Fruit fly (Drosophila melanogaster) whole organism, embryonic: ENCODE results near the gene Atx2.

Experiments
- B-H1 ChIP-seq: fragments of 200-800 bp; sonication (Bioruptor generic); IDR thresholded peaks from 3 replicates; pipeline ENCODE4 v1.3.6; 2022; ENCODE audit warnings: missing biosample characterization, missing genetic modification characterization
- CG10321 ChIP-seq: fragments of 200-800 bp; sonication (Bioruptor generic); IDR thresholded peaks from 2 replicates; pipeline ENCODE4 v1.3.6; 2022; ENCODE audit warnings: missing biosample characterization, missing genetic modification characterization
- CG11093 ChIP-seq: fragments of 200-800 bp; sonication (Bioruptor generic); IDR thresholded peaks from 3 replicates; pipeline ENCODE4 v1.3.6; 2022; ENCODE audit warnings: missing biosample characterization, missing genetic modification characterization
- CG14014 ChIP-seq: fragments of 200-800 bp; sonication (Bioruptor generic); IDR thresholded peaks from 2 replicates; pipeline ENCODE4 v1.3.6; 2022; ENCODE audit warnings: missing biosample characterization, missing genetic modification characterization
- CG16863 ChIP-seq: fragments of 200-800 bp; sonication (Bioruptor generic); optimal IDR thresholded peaks from 3 replicates; lab custom pipeline; 2016; ENCODE audit warnings: missing biosample characterization, missing genetic modification characterization
- CG17361 ChIP-seq: fragments of 200-800 bp; sonication (Bioruptor generic); IDR thresholded peaks from 3 replicates; pipeline ENCODE4 v1.3.6; 2022; ENCODE audit warnings: missing biosample characterization, missing genetic modification characterization
- CG1832 ChIP-seq: fragments of 200-800 bp; sonication (Bioruptor generic); optimal IDR thresholded peaks from 2 replicates; lab custom pipeline; 2017; ENCODE audit warnings: missing biosample characterization, mild to moderate bottlenecking, missing genetic modification characterization, inconsistent platforms
- CG30431 ChIP-seq: fragments of 200-800 bp; sonication (Bioruptor generic); optimal IDR thresholded peaks from 2 replicates; lab custom pipeline; 2017; ENCODE audit warnings: missing biosample characterization, missing genetic modification characterization
- CG4360 ChIP-seq: fragments of 200-800 bp; sonication (Bioruptor generic); IDR thresholded peaks from 2 replicates; pipeline ENCODE4 v1.3.6; 2022; ENCODE audit warnings: missing biosample characterization, missing genetic modification characterization
- CG4424 ChIP-seq: fragments of 200-800 bp; sonication (Bioruptor generic); optimal IDR thresholded peaks from 3 replicates; lab custom pipeline; 2016; ENCODE audit warnings: missing biosample characterization, missing genetic modification characterization
- CG5180 ChIP-seq: fragments of 200-800 bp; sonication (Bioruptor generic); optimal IDR thresholded peaks from 3 replicates; lab custom pipeline; 2017; ENCODE audit warnings: missing biosample characterization, missing genetic modification characterization, mild to moderate bottlenecking, moderate library complexity, missing genetic modification reagents
- CG6791 ChIP-seq: fragments of 200-800 bp; sonication (Bioruptor generic); IDR thresholded peaks from 3 replicates; pipeline ENCODE4 v1.3.6; 2022; ENCODE audit warnings: missing biosample characterization, missing genetic modification characterization; ENCODE audit not compliant: partially characterized antibody
- CG7745 ChIP-seq: fragments of 200-800 bp; sonication (Bioruptor generic); optimal IDR thresholded peaks from 2 replicates; lab custom pipeline; 2018; ENCODE audit warnings: missing biosample characterization, mild to moderate bottlenecking, missing genetic modification characterization, moderate library complexity
- CG7839 ChIP-seq: fragments of 200-800 bp; sonication (Bioruptor generic); optimal IDR thresholded peaks from 3 replicates; lab custom pipeline; 2018; ENCODE audit warnings: missing biosample characterization, mild to moderate bottlenecking, missing genetic modification characterization, moderate library complexity
- CG8478 ChIP-seq: fragments of >200 bp; optimal IDR thresholded peaks from 2 replicates; lab custom pipeline; 2018
- D19A ChIP-seq: fragments of 200-800 bp; optimal IDR thresholded peaks from 3 replicates; lab custom pipeline; 2019; ENCODE audit warnings: missing biosample characterization, mild to moderate bottlenecking, missing genetic modification characterization, moderate library complexity
- Doc3 ChIP-seq: fragments of 200-800 bp; sonication (Bioruptor generic); IDR thresholded peaks from 3 replicates; pipeline ENCODE4 v1.3.6; 2022; ENCODE audit warnings: missing biosample characterization, missing genetic modification characterization; ENCODE audit not compliant: partially characterized antibody
- Hey ChIP-seq: fragments of 200-800 bp; sonication (Bioruptor generic); optimal IDR thresholded peaks from 3 replicates; lab custom pipeline; 2018; ENCODE audit warnings: missing biosample characterization, mild to moderate bottlenecking, missing genetic modification characterization
- Lhr ChIP-seq: fragments of 200-800 bp; sonication (Bioruptor generic); optimal IDR thresholded peaks from 3 replicates; lab custom pipeline; 2017; ENCODE audit warnings: mild to moderate bottlenecking, missing biosample characterization, missing genetic modification reagents, missing genetic modification characterization
- Med ChIP-seq: fragments of 200-800 bp; sonication (Bioruptor generic); peaks from one replicate; lab custom pipeline; 2016; ENCODE audit warnings: missing biosample characterization, missing genetic modification characterization, mild to moderate bottlenecking, inconsistent platforms, moderate library complexity
- Neu2 ChIP-seq: fragments of 200-800 bp; sonication (Bioruptor generic); optimal IDR thresholded peaks from 3 replicates; lab custom pipeline; 2016; ENCODE audit warnings: missing biosample characterization, missing genetic modification characterization, borderline replicate concordance
- Ravus ChIP-seq: fragments of 200-800 bp; sonication (Bioruptor generic); IDR thresholded peaks from 2 replicates; pipeline ENCODE4 v1.3.6; 2022; ENCODE audit warnings: missing biosample characterization, missing genetic modification characterization
- Trl ChIP-seq, 3 experiments: fragments of >200 bp in 2 of 3; fragments of 200-800 bp in 1 of 3; sonication (Bioruptor generic) in 1 of 3; optimal IDR thresholded peaks; 2 replicates in 1 of 3; 3 replicates in 2 of 3; lab custom pipeline; 2016 to 2017; ENCODE audit warnings: missing biosample characterization in 1 of 3, missing genetic modification characterization in 1 of 3
- aop ChIP-seq: fragments of 200-800 bp; sonication (Bioruptor generic); IDR thresholded peaks from 2 replicates; pipeline ENCODE4 v1.3.6; 2022; ENCODE audit warnings: missing biosample characterization, missing genetic modification characterization
- cas ChIP-seq: fragments of 200-800 bp; sonication (Bioruptor generic); IDR thresholded peaks from 2 replicates; pipeline ENCODE4 v1.3.6; 2022; ENCODE audit warnings: missing biosample characterization, missing genetic modification characterization
- cg ChIP-seq: fragments of 200-800 bp; sonication (Bioruptor generic); optimal IDR thresholded peaks from 3 replicates; lab custom pipeline; 2019; ENCODE audit warnings: missing biosample characterization, mild to moderate bottlenecking, missing genetic modification characterization, moderate library complexity
- chinmo ChIP-seq: fragments of 200-800 bp; sonication (Bioruptor generic); IDR thresholded peaks from 4 replicates; pipeline ENCODE4 v1.3.6; 2022; ENCODE audit warnings: missing biosample characterization, missing genetic modification characterization; ENCODE audit not compliant: partially characterized antibody
- crc ChIP-seq: fragments of 200-800 bp; sonication (Bioruptor generic); optimal IDR thresholded peaks from 2 replicates; lab custom pipeline; 2016; ENCODE audit warnings: missing biosample characterization, missing genetic modification characterization
- ewg ChIP-seq: fragments of 200-800 bp; sonication (Bioruptor generic); optimal IDR thresholded peaks from 3 replicates; lab custom pipeline; 2017; ENCODE audit warnings: mild to moderate bottlenecking, missing biosample characterization, missing genetic modification reagents, missing genetic modification characterization
- ham ChIP-seq: fragments of 200-800 bp; sonication (Bioruptor generic); IDR thresholded peaks from 2 replicates; pipeline ENCODE4 v1.3.6; 2022; ENCODE audit warnings: missing biosample characterization, missing genetic modification characterization
- kni ChIP-seq: fragments of 200-800 bp; sonication (Bioruptor generic); optimal IDR thresholded peaks from 3 replicates; lab custom pipeline; 2017; ENCODE audit warnings: mild to moderate bottlenecking, missing biosample characterization, missing genetic modification reagents, missing genetic modification characterization
- lbe ChIP-seq: fragments of 200-800 bp; sonication (Bioruptor generic); optimal IDR thresholded peaks from 2 replicates; lab custom pipeline; 2016; ENCODE audit warnings: missing biosample characterization, mild to moderate bottlenecking, missing genetic modification characterization
- nerfin-1 ChIP-seq: fragments of 200-800 bp; sonication (Bioruptor generic); optimal IDR thresholded peaks from 3 replicates; lab custom pipeline; 2019; ENCODE audit warnings: missing biosample characterization, mild to moderate bottlenecking, missing genetic modification characterization, moderate library complexity
- onecut ChIP-seq: fragments of 200-800 bp; sonication (Bioruptor generic); IDR thresholded peaks from 2 replicates; pipeline ENCODE4 v1.3.6; 2022; ENCODE audit warnings: missing biosample characterization, missing genetic modification characterization
- scrt ChIP-seq: fragments of 200-800 bp; sonication (Bioruptor generic); optimal IDR thresholded peaks from 2 replicates; lab custom pipeline; 2018; ENCODE audit warnings: missing biosample characterization, mild to moderate bottlenecking, missing genetic modification characterization, moderate library complexity
- sens ChIP-seq: fragments of 200-800 bp; sonication (Bioruptor generic); peaks from one replicate; lab custom pipeline; 2016; ENCODE audit warnings: missing biosample characterization, missing genetic modification characterization
- slou ChIP-seq: fragments of 200-800 bp; sonication (Bioruptor generic); optimal IDR thresholded peaks from 3 replicates; lab custom pipeline; 2016; ENCODE audit warnings: missing biosample characterization, missing genetic modification characterization
- stwl ChIP-seq: fragments of 200-800 bp; sonication (Bioruptor generic); optimal IDR thresholded peaks from 3 replicates; lab custom pipeline; 2018; ENCODE audit warnings: missing biosample characterization, mild to moderate bottlenecking, missing genetic modification characterization, moderate library complexity
- z ChIP-seq: fragments of 200-800 bp; sonication (Bioruptor generic); IDR thresholded peaks from 3 replicates; pipeline ENCODE4 v1.3.6; 2022; ENCODE audit warnings: missing biosample characterization, missing genetic modification characterization
- zfh2 ChIP-seq: fragments of 200-800 bp; sonication (Bioruptor generic); optimal IDR thresholded peaks from 2 replicates; lab custom pipeline; 2016; ENCODE audit warnings: missing biosample characterization, missing genetic modification characterization

The Atx2 gene

DNA sequence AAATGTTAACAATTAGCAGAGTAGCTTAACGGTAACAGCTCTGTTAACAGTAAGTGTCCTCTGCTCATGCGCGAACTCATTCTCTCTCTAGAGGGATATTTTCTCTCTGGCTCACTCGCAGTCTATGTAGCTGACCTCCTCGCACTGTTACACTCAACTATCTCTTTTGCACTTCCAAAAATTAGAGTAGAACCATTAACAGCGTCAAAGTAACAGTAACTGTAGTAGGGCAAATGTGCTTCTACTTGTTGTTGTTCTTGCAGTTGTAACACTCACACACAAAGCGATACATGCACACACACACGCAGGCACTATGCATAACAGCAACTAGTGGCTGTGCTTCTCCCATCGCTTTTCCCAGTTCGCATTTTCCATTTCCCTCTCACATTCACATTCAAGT, 29.2 kb upstream of the Atx2 start:
- TF ChIP-seq CG1832 (GFP tag; lab: Kevin White, UChicago), result peak; percentile 69
- peak; percentile 75 for TF ChIP-seq CG4360
- TF ChIP-seq Lhr (GFP tag; lab: Kevin White, UChicago), result no peak
- no peak for TF ChIP-seq Neu2
- peak; percentile 48 for TF ChIP-seq stwl (tag; lab: Kevin White, UChicago)
- 0 out of 4 replicates have a peak, but pooled peaks have one; percentile 58 for TF ChIP-seq chinmo (GFP tag; lab: Robert Waterston, UW)
- peak; percentile 96 for TF ChIP-seq scrt (GFP tag; lab: Kevin White, UChicago)
- peak; percentile 91 for TF ChIP-seq CG10321 (GFP tag; lab: Robert Waterston, UW)
- peak; percentile 50; the same call in 1 of the 3 replicates for TF ChIP-seq z (GFP tag; lab: Robert Waterston, UW)
- TF ChIP-seq Med (GFP tag; lab: Kevin White, UChicago), result peak; percentile 52
- TF ChIP-seq CG6791 (GFP tag; lab: Robert Waterston, UW), result peak; percentile 46; the same call in 1 of the 3 replicates
- TF ChIP-seq kni (GFP tag; lab: Kevin White, UChicago), result peak; percentile 47
- TF ChIP-seq nerfin-1 (tag; lab: Kevin White, UChicago), result peak; percentile 51
- TF ChIP-seq Doc3 (GFP tag; lab: Robert Waterston, UW), result no peak
- peak; percentile 65 to 79 for TF ChIP-seq Trl (optimal IDR thresholded peaks at IDR 0.05; lab: Kevin White, UChicago)
- TF ChIP-seq Trl (GFP tag; optimal IDR thresholded peaks at IDR 0.05; lab: Kevin White, UChicago), result no peak
- TF ChIP-seq Ravus (GFP tag; lab: Robert Waterston, UW), result no peak
- TF ChIP-seq CG5180, result peak; percentile 17
- TF ChIP-seq cas (GFP tag; lab: Robert Waterston, UW), result 0 out of 2 replicates have a peak, but pooled peaks have one; percentile 25
- TF ChIP-seq CG8478 (lab: Kevin White, UChicago), result peak; percentile 90
- TF ChIP-seq sens (GFP tag; lab: Kevin White, UChicago), result peak; percentile 52
- TF ChIP-seq ewg (GFP tag; lab: Kevin White, UChicago), result peak; percentile 93
- TF ChIP-seq cg (GFP tag; lab: Kevin White, UChicago), result peak; percentile 64
- no peak for TF ChIP-seq CG30431
- peak; percentile 58 for TF ChIP-seq onecut
- TF ChIP-seq CG14014 (GFP tag; lab: Robert Waterston, UW), result no peak

dm6 chr3R:15382851-15383250, 25.4 kb upstream of the Atx2 start, which contains the start of gene h-cup:
Gene h-cup, minus strand, starts transcription at chr3R:15382951.
- TF ChIP-seq CG7839 (tag; lab: Kevin White, UChicago), result no peak
- no peak for TF ChIP-seq crc (GFP tag; lab: Kevin White, UChicago)
- no peak for TF ChIP-seq ham
- no peak for TF ChIP-seq CG4424 (GFP tag; lab: Kevin White, UChicago)
- TF ChIP-seq Hey, result no peak
- no peak for TF ChIP-seq D19A (tag; lab: Kevin White, UChicago)
- TF ChIP-seq lbe (GFP tag; lab: Kevin White, UChicago), result no peak
- TF ChIP-seq zfh2, result no peak
- TF ChIP-seq aop (GFP tag; lab: Robert Waterston, UW), result no peak
- TF ChIP-seq B-H1 (GFP tag; lab: Robert Waterston, UW), result no peak
- no peak for TF ChIP-seq CG7745 (tag; lab: Kevin White, UChicago)
- no peak for TF ChIP-seq slou (GFP tag; lab: Kevin White, UChicago)
- TF ChIP-seq CG16863, result no peak
- no peak for TF ChIP-seq CG17361 (GFP tag; lab: Robert Waterston, UW)
- TF ChIP-seq CG11093 (GFP tag; lab: Robert Waterston, UW), result no peak
